Worm (Caenorhabditis elegans) whole organism, early embryonic: ENCODE results near the gene fbxa-83.

Experiments
- B0310.2 ChIP-seq: sonication (generic microtip); optimal IDR thresholded peaks from 2 replicates; lab custom pipeline; 2016; ENCODE audit warnings: mild to moderate bottlenecking, missing genetic modification characterization, missing compliant biosample characterization
- F13C5.2 ChIP-seq: sonication (generic microtip); optimal IDR thresholded peaks from 2 replicates; lab custom pipeline; 2017; ENCODE audit warnings: mild to moderate bottlenecking, missing genetic modification characterization, inconsistent platforms, missing compliant biosample characterization
- ama-1 ChIP-seq: fragments of 150-350 bp; optimal IDR thresholded peaks from 2 replicates; lab custom pipeline; 2014
- ceh-13 ChIP-seq: fragments of 200-800 bp; sonication (Bioruptor generic); optimal IDR thresholded peaks from 2 replicates; lab custom pipeline; 2018; ENCODE audit warnings: mild to moderate bottlenecking, missing genetic modification characterization, missing compliant biosample characterization
- ceh-36 ChIP-seq: sonication (generic microtip); optimal IDR thresholded peaks from 2 replicates; lab custom pipeline; 2016; ENCODE audit warnings: missing genetic modification characterization, inconsistent platforms, missing compliant biosample characterization
- flt-1 ChIP-seq: fragments of 200-800 bp; sonication (Bioruptor generic); IDR thresholded peaks from 2 replicates; pipeline ENCODE4 v1.3.6; 2022; ENCODE audit warnings: missing genetic modification characterization, missing compliant biosample characterization
- hmbx-1 ChIP-seq: sonication (generic microtip); optimal IDR thresholded peaks from 2 replicates; lab custom pipeline; 2016; ENCODE audit warnings: mild to moderate bottlenecking, missing genetic modification characterization, missing compliant biosample characterization
- pes-1 ChIP-seq: fragments of 200-800 bp; sonication (Bioruptor generic); IDR thresholded peaks from 2 replicates; pipeline ENCODE4 v1.3.6; 2022; ENCODE audit warnings: missing genetic modification reagents, missing genetic modification characterization, missing compliant biosample characterization
- scrt-1 ChIP-seq: fragments of 200-800 bp; sonication (Bioruptor generic); IDR thresholded peaks from 2 replicates; pipeline ENCODE4 v1.3.6; 2022; ENCODE audit warnings: missing genetic modification characterization, missing compliant biosample characterization

DNA sequence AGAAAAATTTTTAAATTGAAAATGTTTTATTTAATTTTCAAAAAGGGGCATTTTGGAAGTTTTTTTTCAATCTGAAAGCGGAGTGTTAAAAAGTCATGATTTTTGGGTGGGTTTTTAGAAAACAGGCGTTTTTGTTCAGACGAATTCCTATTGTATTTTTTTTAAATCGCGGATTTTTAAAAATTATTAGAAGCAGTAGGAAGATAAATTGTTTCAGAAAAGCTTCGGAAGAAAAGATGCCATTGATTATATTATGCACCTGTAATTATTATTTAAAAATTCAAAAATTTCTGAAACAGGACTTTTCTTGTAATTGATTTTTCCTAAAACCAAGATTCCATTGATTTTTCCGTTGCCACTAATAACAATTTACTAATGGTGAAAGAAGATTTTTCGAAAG is 20.4 kb downstream of the fbxa-83 start:
- TF ChIP-seq F13C5.2 (tag; lab: Kevin White, UChicago) (no peak), ama-1 (no peak), pes-1 (GFP tag; lab: Robert Waterston, UW) (no peak), hmbx-1 (tag; lab: Kevin White, UChicago) (no peak), ceh-13 (GFP tag; lab: Kevin White, UChicago) (no peak), ceh-36 (no peak), flt-1 (GFP tag; lab: Robert Waterston, UW) (no peak), B0310.2 (tag; lab: Kevin White, UChicago) (no peak), scrt-1 (GFP tag; lab: Robert Waterston, UW) (no peak)
